Worm (Caenorhabditis elegans) whole organism, young adult: ENCODE results near the gene K09C6.7.
"Not testable (repeated sequence)": the region's sequence is repeated elsewhere in the genome, so short reads cannot be mapped to it uniquely, and the experiment has no call there.

ENCODE experiments used
- C06A6.2 ChIP-seq: fragments of 200-800 bp; sonication (Bioruptor generic); conservative IDR thresholded peaks from 2 replicates; pipeline ENCODE4 v1.3.6; 2022; ENCODE audit warnings: missing genetic modification characterization, missing compliant biosample characterization
- F22D6.2 ChIP-seq: sonication (generic microtip); optimal IDR thresholded peaks from 2 replicates; lab custom pipeline; 2016; ENCODE audit warnings: mild to moderate bottlenecking, missing genetic modification characterization, missing compliant biosample characterization
- F57C9.4 ChIP-seq: sonication (generic microtip); optimal IDR thresholded peaks from 2 replicates; lab custom pipeline; 2017; ENCODE audit warnings: mild to moderate bottlenecking, missing genetic modification characterization, missing compliant biosample characterization
- T07F8.4 ChIP-seq: sonication (generic microtip); optimal IDR thresholded peaks from 2 replicates; lab custom pipeline; 2016; ENCODE audit warnings: mild to moderate bottlenecking, missing genetic modification characterization, moderate library complexity, missing compliant biosample characterization
- T26A5.8 ChIP-seq: sonication (generic microtip); optimal IDR thresholded peaks from 2 replicates; lab custom pipeline; 2016; ENCODE audit warnings: missing genetic modification characterization, missing compliant biosample characterization
- Y53G8AR.9 ChIP-seq: fragments of 200-800 bp; sonication (Bioruptor generic); conservative IDR thresholded peaks from 2 replicates; pipeline ENCODE4 v1.3.6; 2022; ENCODE audit warnings: missing genetic modification reagents, missing genetic modification characterization, missing compliant biosample characterization
- Y56A3A.18 ChIP-seq: fragments of 200-800 bp; sonication (Bioruptor generic); IDR thresholded peaks from 2 replicates; pipeline ENCODE4 v1.3.6; 2022; ENCODE audit warnings: missing genetic modification reagents, missing genetic modification characterization, missing compliant biosample characterization
- Y67H2A.10 ChIP-seq: fragments of 200-800 bp; sonication (Bioruptor generic); conservative IDR thresholded peaks from 2 replicates; pipeline ENCODE4 v1.3.6; 2022; ENCODE audit warnings: missing genetic modification reagents, missing genetic modification characterization, missing compliant biosample characterization
- Y95B8A.8 ChIP-seq: fragments of 200-800 bp; sonication (Bioruptor generic); IDR thresholded peaks from 2 replicates; pipeline ENCODE4 v1.3.6; 2022; ENCODE audit warnings: missing genetic modification reagents, missing genetic modification characterization, missing compliant biosample characterization
- athp-1 ChIP-seq: sonication (generic microtip); optimal IDR thresholded peaks from 2 replicates; lab custom pipeline; 2017; ENCODE audit warnings: mild to moderate bottlenecking, missing genetic modification characterization, missing compliant biosample characterization
- cebp-1 ChIP-seq, 2 experiments: fragments of 200-800 bp in 1 of 2; sonication (Bioruptor generic) in 1 of 2; sonication (generic microtip) in 1 of 2; IDR thresholded peaks in 1 of 2; optimal IDR thresholded peaks in 1 of 2; 2 replicates each; pipeline versions ENCODE4 v1.3.6 to Lab custom; 2017 to 2022; ENCODE audit warnings: missing compliant biosample characterization in 2 of 2, missing genetic modification characterization in 2 of 2, mild to moderate bottlenecking in 1 of 2, missing genetic modification reagents in 1 of 2, moderate library complexity in 1 of 2
- ceh-27 ChIP-seq: fragments of 200-800 bp; sonication (Bioruptor generic); optimal IDR thresholded peaks from 2 replicates; lab custom pipeline; 2018; ENCODE audit warnings: mild to moderate bottlenecking, missing genetic modification characterization, moderate library complexity, missing compliant biosample characterization
- ceh-58 ChIP-seq: fragments of 200-800 bp; sonication (Bioruptor generic); IDR thresholded peaks from 2 replicates; pipeline ENCODE4 v1.3.6; 2022; ENCODE audit warnings: missing genetic modification characterization, missing compliant biosample characterization
- ceh-79 ChIP-seq: sonication (generic microtip); optimal IDR thresholded peaks from 2 replicates; lab custom pipeline; 2017; ENCODE audit warnings: mild to moderate bottlenecking, missing genetic modification characterization, missing compliant biosample characterization
- ceh-91 ChIP-seq: fragments of 200-800 bp; sonication (Bioruptor generic); IDR thresholded peaks from 2 replicates; pipeline ENCODE4 v1.3.6; 2022; ENCODE audit warnings: missing genetic modification reagents, missing genetic modification characterization, missing compliant biosample characterization
- chd-7 ChIP-seq: sonication (generic microtip); optimal IDR thresholded peaks from 2 replicates; lab custom pipeline; 2016; ENCODE audit warnings: mild to moderate bottlenecking, missing genetic modification characterization, moderate library complexity, missing compliant biosample characterization
- die-1 ChIP-seq: sonication (generic microtip); optimal IDR thresholded peaks from 2 replicates; lab custom pipeline; 2016; ENCODE audit warnings: missing genotype, mild to moderate bottlenecking, missing genetic modification characterization, missing compliant biosample characterization
- dpl-1 ChIP-seq: fragments of 150-350 bp; optimal IDR thresholded peaks from 2 replicates; lab custom pipeline; 2014; ENCODE audit warnings: missing biosample characterization, missing genetic modification reagents, missing genetic modification characterization
- ets-4 ChIP-seq: fragments of 200-800 bp; sonication (Bioruptor generic); optimal IDR thresholded peaks from 2 replicates; lab custom pipeline; 2018; ENCODE audit warnings: mild to moderate bottlenecking, missing genetic modification characterization, missing compliant biosample characterization
- fkh-3 ChIP-seq: sonication (generic microtip); optimal IDR thresholded peaks from 2 replicates; lab custom pipeline; 2016; ENCODE audit warnings: mild to moderate bottlenecking, missing genetic modification characterization, missing compliant biosample characterization
- gei-17 ChIP-seq: fragments of 200-800 bp; sonication (Bioruptor generic); optimal IDR thresholded peaks from 2 replicates; lab custom pipeline; 2018; ENCODE audit warnings: mild to moderate bottlenecking, missing genetic modification characterization, missing compliant biosample characterization
- him-1 ChIP-seq: sonication (generic microtip); optimal IDR thresholded peaks from 2 replicates; lab custom pipeline; 2016; ENCODE audit warnings: missing genotype, missing genetic modification reagents, missing genetic modification characterization, missing compliant biosample characterization
- hmg-20 ChIP-seq: fragments of 200-800 bp; sonication (Bioruptor generic); IDR thresholded peaks from 2 replicates; pipeline ENCODE4 v1.3.6; 2022; ENCODE audit warnings: missing genetic modification reagents, missing genetic modification characterization, missing compliant biosample characterization
- hsf-1 ChIP-seq: fragments of 200-800 bp; sonication (Bioruptor generic); IDR thresholded peaks from 2 replicates; pipeline ENCODE4 v1.3.6; 2022; ENCODE audit warnings: missing genetic modification reagents, missing genetic modification characterization, missing compliant biosample characterization
- lag-1 ChIP-seq: fragments of 200-800 bp; sonication (Bioruptor generic); IDR thresholded peaks from 2 replicates; pipeline ENCODE4 v1.3.6; 2022; ENCODE audit warnings: missing genetic modification reagents, missing genetic modification characterization, missing compliant biosample characterization
- let-526 ChIP-seq: fragments of 200-800 bp; sonication (Bioruptor generic); IDR thresholded peaks from 2 replicates; pipeline ENCODE4 v1.3.6; 2022; ENCODE audit warnings: missing genetic modification reagents, missing genetic modification characterization, missing compliant biosample characterization
- madf-6 ChIP-seq: fragments of 200-800 bp; sonication (Bioruptor generic); IDR thresholded peaks from 2 replicates; pipeline ENCODE4 v1.3.6; 2022; ENCODE audit warnings: missing genetic modification reagents, missing genetic modification characterization, missing compliant biosample characterization
- madf-8 ChIP-seq: fragments of 200-800 bp; sonication (Bioruptor generic); conservative IDR thresholded peaks from 2 replicates; pipeline ENCODE4 v1.3.6; 2022; ENCODE audit warnings: missing genetic modification reagents, missing genetic modification characterization, missing compliant biosample characterization
- mel-28 ChIP-seq: sonication (generic microtip); optimal IDR thresholded peaks from 2 replicates; lab custom pipeline; 2016; ENCODE audit warnings: borderline replicate concordance, mild to moderate bottlenecking, missing genetic modification characterization, missing compliant biosample characterization
- nfyb-1 ChIP-seq: fragments of 200-800 bp; sonication (Bioruptor generic); IDR thresholded peaks from 2 replicates; pipeline ENCODE4 v1.3.6; 2022; ENCODE audit warnings: missing genetic modification reagents, missing genetic modification characterization, missing compliant biosample characterization
- nhr-90 ChIP-seq: sonication (generic microtip); optimal IDR thresholded peaks from 2 replicates; lab custom pipeline; 2016; ENCODE audit warnings: missing genotype, mild to moderate bottlenecking, missing genetic modification characterization, missing compliant biosample characterization
- pha-4 ChIP-seq: fragments of 150-350 bp; sonication (generic microtip); optimal IDR thresholded peaks from 2 replicates; lab custom pipeline; 2014; ENCODE audit warnings: missing biosample characterization, missing genetic modification reagents, missing genetic modification characterization
- rec-8 ChIP-seq, 2 experiments: sonication (generic microtip); optimal IDR thresholded peaks; 2 replicates each; lab custom pipeline; 2016; ENCODE audit warnings: mild to moderate bottlenecking in 2 of 2, missing genetic modification characterization in 2 of 2, missing genetic modification reagents in 2 of 2, missing genotype in 2 of 2, missing biosample characterization in 1 of 2, missing compliant biosample characterization in 1 of 2, moderate library complexity in 1 of 2
- rpc-1 ChIP-seq, 2 experiments: fragments of 150-350 bp in 1 of 2; sonication (generic microtip) in 1 of 2; optimal IDR thresholded peaks; 2 replicates each; lab custom pipeline; 2014 to 2018; ENCODE audit warnings: missing biosample characterization in 1 of 2, missing genetic modification characterization in 1 of 2, missing genetic modification reagents in 1 of 2, missing genotype in 1 of 2
- sdz-38 ChIP-seq: sonication (generic microtip); optimal IDR thresholded peaks from 2 replicates; lab custom pipeline; 2016; ENCODE audit warnings: missing genotype, missing genetic modification characterization, missing compliant biosample characterization
- sea-2 ChIP-seq: fragments of 200-800 bp; sonication (Bioruptor generic); IDR thresholded peaks from 2 replicates; pipeline ENCODE4 v1.3.6; 2022; ENCODE audit warnings: missing genetic modification characterization, missing compliant biosample characterization
- snpc-1.1 ChIP-seq: sonication (generic microtip); optimal IDR thresholded peaks from 2 replicates; lab custom pipeline; 2017; ENCODE audit warnings: missing genetic modification characterization, mild to moderate bottlenecking, missing compliant biosample characterization, antibody characterized with exemption, moderate library complexity, missing genotype, missing genetic modification reagents; ENCODE audit not compliant: insufficient read depth
- tlf-1 ChIP-seq: fragments of 200-800 bp; sonication (Bioruptor generic); optimal IDR thresholded peaks from 2 replicates; lab custom pipeline; 2018; ENCODE audit warnings: mild to moderate bottlenecking, missing genetic modification characterization, missing compliant biosample characterization
- zfh-2 ChIP-seq: fragments of 200-800 bp; sonication (Bioruptor generic); conservative IDR thresholded peaks from 2 replicates; pipeline ENCODE4 v1.3.6; 2022; ENCODE audit warnings: missing genetic modification reagents, missing genetic modification characterization, missing compliant biosample characterization
- ztf-18 ChIP-seq: sonication (generic microtip); optimal IDR thresholded peaks from 2 replicates; lab custom pipeline; 2016; ENCODE audit warnings: missing genotype, mild to moderate bottlenecking, missing genetic modification characterization, missing compliant biosample characterization
- ztf-22 ChIP-seq: fragments of 200-800 bp; sonication (Bioruptor generic); optimal IDR thresholded peaks from 2 replicates; lab custom pipeline; 2018; ENCODE audit warnings: mild to moderate bottlenecking, missing genetic modification characterization, moderate library complexity, missing compliant biosample characterization
- ztf-6 ChIP-seq: fragments of 200-800 bp; sonication (Bioruptor generic); IDR thresholded peaks from 2 replicates; pipeline ENCODE4 v1.3.6; 2022; ENCODE audit warnings: missing genetic modification reagents, missing genetic modification characterization, missing compliant biosample characterization

K09C6.7 gene

ce11 chrV:838984-839471 is at the start of gene K09C6.7, which contains the start of gene K09C6.10:
K09C6.7 (minus strand) TSS chrV:839084.
K09C6.10 (plus strand) TSS chrV:839421.
- not testable (repeated sequence) for TF ChIP-seq Y67H2A.10; die-1; ceh-58 (GFP tag; lab: Robert Waterston, UW)

- TF ChIP-seq Y56A3A.18 (GFP tag; lab: Robert Waterston, UW), result no peak
- no peak for TF ChIP-seq nhr-90 (tag; lab: Kevin White, UChicago)
- TF ChIP-seq athp-1 (tag; lab: Kevin White, UChicago), result no peak
- TF ChIP-seq ztf-22 (GFP tag; lab: Kevin White, UChicago), result no peak
- no peak for TF ChIP-seq chd-7
- no peak for TF ChIP-seq ceh-27 (GFP tag; lab: Kevin White, UChicago)
- no peak for TF ChIP-seq Y53G8AR.9 (GFP tag; lab: Robert Waterston, UW)
- no peak for TF ChIP-seq madf-8 (GFP tag; lab: Robert Waterston, UW)
- no peak for TF ChIP-seq hmg-20 (GFP tag; lab: Robert Waterston, UW)
- no peak for TF ChIP-seq madf-6 (GFP tag; lab: Robert Waterston, UW)
Measured at ce11 chrV:884324-884723, 45.4 kb upstream of the K09C6.7 start, which contains the start of gene srj-38. srj-38 (minus strand) TSS chrV:884424.

- TF ChIP-seq gei-17 (GFP tag; lab: Kevin White, UChicago) (no peak), ceh-79 (tag; lab: Kevin White, UChicago) (no peak), him-1 (no peak), lag-1 (GFP tag; lab: Robert Waterston, UW) (no peak), dpl-1 (GFP tag; lab: Kevin White, UChicago) (no peak), Y95B8A.8 (GFP tag; lab: Robert Waterston, UW) (no peak), ets-4 (GFP tag; lab: Kevin White, UChicago) (no peak), pha-4 (tag; lab: Kevin White, UChicago) (no peak), die-1 (no peak), T26A5.8 (no peak), fkh-3 (tag; lab: Kevin White, UChicago) (no peak), tlf-1 (GFP tag; lab: Kevin White, UChicago) (no peak), T07F8.4 (tag; lab: Kevin White, UChicago) (no peak), snpc-1.1 (no peak), Y53G8AR.9 (GFP tag; lab: Robert Waterston, UW) (no peak), sdz-38 (tag; lab: Kevin White, UChicago) (no peak), C06A6.2 (no peak)
Measured at ce11 chrV:879171-879570, 40.3 kb upstream of the K09C6.7 start, which contains the start of gene srg-53. srg-53 (plus strand) TSS chrV:879471.

ce11 chrV:878567-878966 is 39.7 kb upstream of the K09C6.7 start, which contains the start of gene T02B11.8:
T02B11.8 (minus strand) TSS chrV:878667.
- TF ChIP-seq sea-2 (no peak), rpc-1 (optimal IDR thresholded peaks at IDR 0.05; lab: Kevin White, UChicago) (no peak), rpc-1 (tag; optimal IDR thresholded peaks at IDR 0.05; lab: Kevin White, UChicago) (no peak), cebp-1 (GFP tag; IDR thresholded peaks at IDR 0.05; lab: Robert Waterston, UW) (no peak), cebp-1 (tag; optimal IDR thresholded peaks at IDR 0.05; lab: Kevin White, UChicago) (no peak), zfh-2 (GFP tag; lab: Robert Waterston, UW) (no peak), rec-8 (tag; optimal IDR thresholded peaks at IDR 0.05; lab: Kevin White, UChicago) (no peak), ztf-6 (no peak), let-526 (GFP tag; lab: Robert Waterston, UW) (no peak), hsf-1 (GFP tag; lab: Robert Waterston, UW) (no peak), nfyb-1 (GFP tag; lab: Robert Waterston, UW) (no peak), F57C9.4 (tag; lab: Kevin White, UChicago) (no peak), mel-28 (no peak), ztf-18 (no peak), F22D6.2 (tag; lab: Kevin White, UChicago) (no peak), ceh-79 (tag; lab: Kevin White, UChicago) (no peak), ceh-91 (GFP tag; lab: Robert Waterston, UW) (no peak)
